Worm (Caenorhabditis elegans): ENCODE measurements around the gene clec-172.

Gene clec-172

ce11 chrIV:1521224-1521623 lies 4.8 kb upstream of the clec-172 start, which contains the start of gene K03H6.4:
TSS of gene K03H6.4 (minus strand) at chrIV:1521324.
- no peak for TF ChIP-seq unc-62 (GFP tag; optimal IDR thresholded peaks at IDR 0.05)

- TF ChIP-seq unc-62 (GFP tag; optimal IDR thresholded peaks at IDR 0.05), result no peak
Observed at ce11 chrIV:1515891-1516290, 536 bp downstream of the clec-172 start.

ce11 chrIV:1514415-1514814 lies 2.0 kb downstream of the clec-172 start:
- TF ChIP-seq unc-62 (GFP tag; optimal IDR thresholded peaks at IDR 0.05), result no peak

- TF ChIP-seq unc-62 (GFP tag; optimal IDR thresholded peaks at IDR 0.05), result no peak
Observed at ce11 chrIV:1512944-1513343, 3.5 kb downstream of the clec-172 start.

ce11 chrIV:1510241-1510640 lies 6.2 kb downstream of the clec-172 start, which contains the start of gene txt-4:
TSS of gene txt-4 (plus strand) at chrIV:1510564.
- TF ChIP-seq unc-62 (GFP tag; optimal IDR thresholded peaks at IDR 0.05), result no peak

ce11 chrIV:1497448-1497847 lies 19.0 kb downstream of the clec-172 start, which contains the start of gene hxk-3:
TSS of gene hxk-3 (plus strand) at chrIV:1497626.
- no peak for TF ChIP-seq unc-62 (GFP tag; optimal IDR thresholded peaks at IDR 0.05)

- no peak for TF ChIP-seq unc-62 (GFP tag; optimal IDR thresholded peaks at IDR 0.05)
Observed at ce11 chrIV:1496679-1497033, 19.8 kb downstream of the clec-172 start.

ce11 chrIV:1496017-1496678 lies 20.3 kb downstream of the clec-172 start, which contains the start of gene npp-20:
TSS of gene npp-20 (minus strand) at chrIV:1496022.
- no peak for TF ChIP-seq unc-62 (GFP tag; optimal IDR thresholded peaks at IDR 0.05)

ce11 chrIV:1484968-1485474 lies 31.4 kb downstream of the clec-172 start, which contains the start of gene Y77E11A.16:
TSS of gene Y77E11A.16 (plus strand) at chrIV:1485424.
- TF ChIP-seq unc-62 (GFP tag; optimal IDR thresholded peaks at IDR 0.05), result no peak

ce11 chrIV:1478649-1479048 lies 37.8 kb downstream of the clec-172 start:
- TF ChIP-seq unc-62 (GFP tag; optimal IDR thresholded peaks at IDR 0.05), result no peak

ce11 chrIV:1475009-1475408 lies 41.4 kb downstream of the clec-172 start, which contains the start of gene Y77E11A.12:
TSS of gene Y77E11A.12 (minus strand) at chrIV:1475109.
- TF ChIP-seq unc-62 (GFP tag; optimal IDR thresholded peaks at IDR 0.05), result no peak

- no peak for TF ChIP-seq unc-62 (GFP tag; optimal IDR thresholded peaks at IDR 0.05)
Observed at ce11 chrIV:1472145-1472544, 44.3 kb downstream of the clec-172 start.

- no peak for TF ChIP-seq unc-62 (GFP tag; optimal IDR thresholded peaks at IDR 0.05)
Observed at ce11 chrIV:1470364-1470763, 46.1 kb downstream of the clec-172 start.

- TF ChIP-seq unc-62 (GFP tag; optimal IDR thresholded peaks at IDR 0.05), result no peak
Observed at ce11 chrIV:1469093-1469492, 47.3 kb downstream of the clec-172 start.

ce11 chrIV:1465462-1465861 lies 51.0 kb downstream of the clec-172 start:
- TF ChIP-seq unc-62 (GFP tag; optimal IDR thresholded peaks at IDR 0.05), result no peak

Data from whole organism, dauer.